Worm (Caenorhabditis elegans) whole organism, L3 larva: Measurements from ENCODE around the gene crls-1.
A peak's percentile ranks its signal among the peaks of the same experiment; 100 is the strongest.

Experiments
- aly-2 ChIP-seq: fragments of 150-350 bp; optimal IDR thresholded peaks from 2 replicates; lab custom pipeline; 2014; ENCODE audit warnings: missing biosample characterization, missing genetic modification characterization
- ama-1 ChIP-seq: fragments of 150-350 bp; optimal IDR thresholded peaks from 2 replicates; lab custom pipeline; 2018
- ceh-16 ChIP-seq: sonication (generic microtip); optimal IDR thresholded peaks from 2 replicates; lab custom pipeline; 2017; ENCODE audit warnings: missing biosample characterization, missing genetic modification characterization
- ceh-28 ChIP-seq: fragments of 150-350 bp; optimal IDR thresholded peaks from 2 replicates; lab custom pipeline; 2014; ENCODE audit warnings: missing biosample characterization, missing genetic modification reagents, missing genetic modification characterization
- ceh-82 ChIP-seq: fragments of 150-350 bp; optimal IDR thresholded peaks from 2 replicates; lab custom pipeline; 2014; ENCODE audit warnings: missing biosample characterization, missing genetic modification characterization
- ceh-9 ChIP-seq: sonication (generic microtip); optimal IDR thresholded peaks from 2 replicates; lab custom pipeline; 2018; ENCODE audit warnings: missing biosample characterization, missing genetic modification characterization
- daf-12 ChIP-seq: fragments of 150-350 bp; optimal IDR thresholded peaks from 2 replicates; lab custom pipeline; 2014; ENCODE audit warnings: missing biosample characterization, missing genetic modification reagents, missing genetic modification characterization
- egl-27 ChIP-seq: sonication (generic microtip); optimal IDR thresholded peaks from 4 replicates; lab custom pipeline; 2017; ENCODE audit warnings: missing biosample characterization, missing genetic modification reagents, missing genetic modification characterization
- egl-5 ChIP-seq: fragments of 150-350 bp; optimal IDR thresholded peaks from 2 replicates; lab custom pipeline; 2017; ENCODE audit warnings: missing biosample characterization, missing genetic modification reagents, missing genetic modification characterization, inconsistent platforms
- elt-1 ChIP-seq: fragments of 150-350 bp; optimal IDR thresholded peaks from 2 replicates; lab custom pipeline; 2014; ENCODE audit warnings: missing biosample characterization, missing genetic modification characterization
- elt-2 ChIP-seq: sonication (generic microtip); optimal IDR thresholded peaks from 2 replicates; lab custom pipeline; 2016; ENCODE audit warnings: missing genetic modification reagents, mild to moderate bottlenecking, missing genetic modification characterization, missing compliant biosample characterization
- elt-3 ChIP-seq, 3 experiments: fragments of 150-350 bp in 1 of 3; sonication (generic microtip) in 2 of 3; optimal IDR thresholded peaks; 2 replicates in 2 of 3; 4 replicates in 1 of 3; lab custom pipeline; 2014 to 2017; ENCODE audit warnings: missing biosample characterization in 3 of 3, missing genetic modification characterization in 3 of 3
- eor-1 ChIP-seq, 2 experiments: fragments of 150-350 bp; optimal IDR thresholded peaks; 2 replicates each; lab custom pipeline; 2014 to 2018; ENCODE audit warnings: missing biosample characterization in 2 of 2, missing genetic modification characterization in 2 of 2
- fkh-10 ChIP-seq: sonication (generic microtip); optimal IDR thresholded peaks from 2 replicates; lab custom pipeline; 2017; ENCODE audit warnings: missing biosample characterization, missing genetic modification reagents, missing genetic modification characterization
- fkh-2 ChIP-seq: fragments of 150-350 bp; optimal IDR thresholded peaks from 2 replicates; lab custom pipeline; 2014; ENCODE audit warnings: missing biosample characterization, missing genetic modification reagents, missing genetic modification characterization
- fos-1 ChIP-seq: fragments of 150-350 bp; optimal IDR thresholded peaks from 2 replicates; lab custom pipeline; 2014; ENCODE audit warnings: missing biosample characterization, missing genetic modification characterization
- hmg-11 ChIP-seq: sonication (generic microtip); optimal IDR thresholded peaks from 2 replicates; lab custom pipeline; 2016; ENCODE audit warnings: missing genetic modification characterization, missing compliant biosample characterization
- lin-15B ChIP-seq: fragments of 150-350 bp; optimal IDR thresholded peaks from 2 replicates; lab custom pipeline; 2014; ENCODE audit warnings: missing biosample characterization, missing genetic modification characterization
- lsy-12 ChIP-seq: sonication (generic microtip); optimal IDR thresholded peaks from 2 replicates; lab custom pipeline; 2016; ENCODE audit warnings: mild to moderate bottlenecking, missing genetic modification characterization, missing compliant biosample characterization
- mdl-1 ChIP-seq: fragments of 150-350 bp; optimal IDR thresholded peaks from 2 replicates; lab custom pipeline; 2014; ENCODE audit warnings: missing biosample characterization, missing genetic modification characterization
- nfya-1 ChIP-seq: sonication (generic microtip); optimal IDR thresholded peaks from 2 replicates; lab custom pipeline; 2017; ENCODE audit warnings: missing genetic modification characterization, mild to moderate bottlenecking, missing compliant biosample characterization, antibody characterized with exemption, moderate library complexity; ENCODE audit not compliant: insufficient read depth
- nhr-11 ChIP-seq: fragments of 150-350 bp; optimal IDR thresholded peaks from 2 replicates; lab custom pipeline; 2014; ENCODE audit warnings: missing biosample characterization, missing genetic modification characterization
- nhr-12 ChIP-seq: fragments of 150-350 bp; optimal IDR thresholded peaks from 2 replicates; lab custom pipeline; 2014; ENCODE audit warnings: missing biosample characterization, missing genetic modification characterization
- nhr-23 ChIP-seq: fragments of 150-350 bp; optimal IDR thresholded peaks from 2 replicates; lab custom pipeline; 2014; ENCODE audit warnings: missing biosample characterization, missing genetic modification reagents, missing genetic modification characterization
- nhr-25 ChIP-seq: sonication (generic microtip); optimal IDR thresholded peaks from 2 replicates; lab custom pipeline; 2017; ENCODE audit warnings: missing biosample characterization, missing genetic modification characterization
- nhr-28 ChIP-seq: fragments of 150-350 bp; optimal IDR thresholded peaks from 2 replicates; lab custom pipeline; 2014; ENCODE audit warnings: missing biosample characterization, missing genetic modification characterization
- nhr-43 ChIP-seq: sonication (generic microtip); optimal IDR thresholded peaks from 2 replicates; lab custom pipeline; 2016; ENCODE audit warnings: mild to moderate bottlenecking, missing genetic modification characterization, missing compliant biosample characterization; ENCODE audit not compliant: poor library complexity, severe bottlenecking
- nhr-67 ChIP-seq: fragments of 150-350 bp; optimal IDR thresholded peaks from 2 replicates; lab custom pipeline; 2014; ENCODE audit warnings: missing biosample characterization, missing genetic modification characterization
- nhr-76 ChIP-seq: fragments of 150-350 bp; sonication (generic microtip); optimal IDR thresholded peaks from 5 replicates; lab custom pipeline; 2014; ENCODE audit warnings: missing biosample characterization, missing genetic modification characterization
- pha-4 ChIP-seq: fragments of 150-350 bp; optimal IDR thresholded peaks from 2 replicates; lab custom pipeline; 2014; ENCODE audit warnings: missing biosample characterization, missing genetic modification reagents, missing genetic modification characterization
- pqm-1 ChIP-seq: fragments of 150-350 bp; optimal IDR thresholded peaks from 2 replicates; lab custom pipeline; 2017; ENCODE audit warnings: missing biosample characterization, missing genetic modification characterization, inconsistent platforms
- skn-1 ChIP-seq: fragments of 150-350 bp; optimal IDR thresholded peaks from 2 replicates; lab custom pipeline; 2014; ENCODE audit warnings: missing biosample characterization, missing genetic modification characterization
- snpc-4 ChIP-seq: fragments of 150-350 bp; optimal IDR thresholded peaks from 2 replicates; lab custom pipeline; 2014; ENCODE audit warnings: missing biosample characterization, missing genetic modification characterization
- unc-39 ChIP-seq: sonication (generic microtip); optimal IDR thresholded peaks from 4 replicates; lab custom pipeline; 2017; ENCODE audit warnings: missing biosample characterization, missing genetic modification characterization
- unc-62 ChIP-seq: fragments of 150-350 bp; sonication (generic microtip); optimal IDR thresholded peaks from 4 replicates; lab custom pipeline; 2014; ENCODE audit warnings: missing biosample characterization, missing genetic modification reagents, missing genetic modification characterization
- zag-1 ChIP-seq: fragments of 150-350 bp; optimal IDR thresholded peaks from 2 replicates; lab custom pipeline; 2014; ENCODE audit warnings: missing biosample characterization, missing genetic modification characterization
- ztf-11 ChIP-seq: fragments of 150-350 bp; optimal IDR thresholded peaks from 2 replicates; lab custom pipeline; 2014; ENCODE audit warnings: missing biosample characterization, missing genetic modification characterization
- ztf-4 ChIP-seq: fragments of 150-350 bp; optimal IDR thresholded peaks from 2 replicates; lab custom pipeline; 2014; ENCODE audit warnings: missing biosample characterization, missing genetic modification characterization

Gene crls-1

ce11 chrIII:880840-881239 lies 28.9 kb downstream of the crls-1 start:
- TF ChIP-seq nhr-43 (tag; lab: Kevin White, UChicago) (peak; percentile 8), ceh-9 (tag; lab: Kevin White, UChicago) (no peak)

ce11 chrIII:879634-880033 lies 30.1 kb downstream of the crls-1 start, which contains the start of the genes T24C4.5 and ucr-2.3:
Gene T24C4.5, minus strand, starts transcription at chrIII:879734.
Gene ucr-2.3, plus strand, starts transcription at chrIII:879860.
- TF ChIP-seq ceh-16 (tag; lab: Kevin White, UChicago), result no peak
- no peak for TF ChIP-seq lin-15B (tag; lab: Kevin White, UChicago)
- no peak for TF ChIP-seq nhr-28

DNA sequence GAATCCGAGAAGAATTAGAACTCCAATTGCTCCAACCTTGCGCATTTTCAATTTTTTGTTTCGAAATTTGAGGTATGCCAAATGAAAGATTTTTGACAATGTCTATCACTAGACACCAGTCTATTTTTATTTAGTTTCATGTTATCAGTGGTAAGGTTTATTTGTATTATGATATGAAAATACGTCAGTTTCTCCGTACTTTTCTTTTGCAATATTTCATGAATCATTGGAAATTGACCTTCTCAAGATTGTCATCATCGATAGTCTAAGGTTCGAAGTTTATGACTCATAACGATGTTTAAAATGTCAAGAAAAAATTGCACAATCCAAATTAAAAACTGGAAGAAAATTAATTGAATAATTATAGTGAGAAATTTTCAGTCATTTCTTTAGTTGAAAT lies 36.3 kb downstream of the crls-1 start, which contains the start of gene clc-19:
Gene clc-19 (minus strand): TSS at position 135 of the 400 bp plus-strand sequence.
- TF ChIP-seq elt-2 (tag; lab: Kevin White, UChicago) (peak; percentile 30), unc-39 (tag; lab: Kevin White, UChicago) (no peak), pqm-1 (tag; lab: Kevin White, UChicago) (peak; percentile 90), fkh-10 (GFP tag; lab: Kevin White, UChicago) (no peak)

DNA sequence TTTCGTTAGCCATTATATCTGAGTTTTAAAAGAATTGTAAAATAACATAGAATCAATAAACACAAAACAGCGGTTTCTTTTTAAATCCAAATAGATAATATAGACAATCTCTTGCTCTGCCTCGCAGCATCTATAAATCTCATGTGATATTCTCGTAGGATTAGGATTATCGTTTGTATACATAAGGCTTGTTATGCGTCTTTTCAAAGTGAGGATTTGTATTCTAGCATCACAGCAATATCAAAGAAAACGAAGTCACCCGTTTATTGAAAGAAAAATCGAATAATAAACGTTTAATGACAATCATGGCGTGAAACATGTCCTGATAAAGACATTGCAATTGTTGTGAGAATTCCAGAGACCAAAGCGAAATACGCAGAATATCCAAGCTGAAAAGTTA lies 37.3 kb downstream of the crls-1 start, which contains the start of the genes T24C4.3 and clc-20:
Gene T24C4.3 (minus strand): TSS at position 101 of the 400 bp plus-strand sequence.
Gene clc-20 (plus strand): TSS at position 211 of the 400 bp plus-strand sequence.
- TF ChIP-seq fkh-10 (GFP tag; lab: Kevin White, UChicago) (no peak), ceh-82 (tag; lab: Kevin White, UChicago) (no peak), pha-4 (no peak), nhr-23 (tag; lab: Kevin White, UChicago) (no peak), unc-39 (tag; lab: Kevin White, UChicago) (no peak), hmg-11 (tag; lab: Kevin White, UChicago) (no peak), nhr-43 (tag; lab: Kevin White, UChicago) (no peak), ztf-4 (no peak), egl-27 (tag; lab: Kevin White, UChicago) (no peak), daf-12 (no peak), nhr-28 (no peak), lin-15B (tag; lab: Kevin White, UChicago) (no peak), nfya-1 (tag; lab: Kevin White, UChicago) (no peak), skn-1 (tag; lab: Kevin White, UChicago) (no peak)

- no peak for TF ChIP-seq aly-2
Observed at ce11 chrIII:870555-870954, 39.1 kb downstream of the crls-1 start.

DNA sequence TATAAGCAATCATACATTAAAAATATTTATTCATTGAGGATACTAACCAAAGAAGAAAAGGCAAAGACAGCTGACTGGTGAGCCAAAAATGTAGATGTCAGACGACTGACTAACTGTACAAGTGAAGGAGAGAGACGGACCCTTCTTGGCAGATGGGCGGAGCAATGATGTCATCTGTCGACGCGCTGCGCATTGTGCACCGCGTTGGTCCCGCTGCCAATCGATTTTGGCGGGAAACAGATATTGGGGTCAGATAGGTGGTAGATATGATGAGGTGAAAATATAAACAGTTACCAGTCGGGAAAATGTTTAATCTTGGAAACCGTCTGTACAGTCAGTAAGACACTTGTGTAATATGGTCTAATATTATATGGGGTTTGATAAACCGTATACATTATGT lies 39.8 kb downstream of the crls-1 start, which contains the start of gene T24C4.2:
Gene T24C4.2 (minus strand): TSS at position 101 of the 400 bp plus-strand sequence.
- no peak for TF ChIP-seq eor-1 (tag; optimal IDR thresholded peaks at IDR 0.05; lab: Kevin White, UChicago)
- TF ChIP-seq fkh-10 (GFP tag; lab: Kevin White, UChicago), result no peak
- TF ChIP-seq unc-62 (GFP tag; lab: Kevin White, UChicago), result no peak
- TF ChIP-seq nhr-43 (tag; lab: Kevin White, UChicago), result no peak
- no peak for TF ChIP-seq nhr-28
- no peak for TF ChIP-seq ceh-16 (tag; lab: Kevin White, UChicago)
- no peak for TF ChIP-seq pqm-1 (tag; lab: Kevin White, UChicago)
- no peak for TF ChIP-seq nhr-11 (tag; lab: Kevin White, UChicago)
- no peak for TF ChIP-seq zag-1
- TF ChIP-seq nhr-76 (tag; lab: Kevin White, UChicago), result no peak
- TF ChIP-seq aly-2, result no peak
- no peak for TF ChIP-seq fkh-2
- no peak for TF ChIP-seq snpc-4
- TF ChIP-seq fos-1 (tag; lab: Kevin White, UChicago), result no peak

DNA sequence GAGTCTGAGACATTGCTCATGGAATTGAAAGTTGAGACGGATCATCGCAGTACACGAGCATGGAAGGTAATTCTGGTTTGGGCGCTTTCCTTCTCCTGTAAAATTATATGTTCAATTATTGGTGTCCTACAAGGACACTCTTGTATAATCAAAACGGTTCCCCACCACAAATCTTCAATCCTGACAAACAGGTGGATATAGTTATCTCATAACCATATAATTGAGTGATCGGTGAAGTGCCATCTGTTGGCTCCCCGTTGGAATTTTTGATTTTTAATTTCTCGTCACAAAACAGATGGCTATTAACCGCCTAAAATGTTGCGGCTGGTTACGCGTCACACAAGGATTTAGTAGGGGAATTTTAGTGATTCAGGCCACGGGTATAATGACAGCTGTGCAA lies 40.8 kb downstream of the crls-1 start:
- TF ChIP-seq fkh-10 (GFP tag; lab: Kevin White, UChicago), result no peak
- TF ChIP-seq egl-27 (tag; lab: Kevin White, UChicago), result no peak
- no peak for TF ChIP-seq lsy-12 (tag; lab: Kevin White, UChicago)
- TF ChIP-seq ztf-11 (tag; lab: Kevin White, UChicago), result no peak
- no peak for TF ChIP-seq mdl-1 (tag; lab: Kevin White, UChicago)
- no peak for TF ChIP-seq daf-12
- TF ChIP-seq nhr-23 (tag; lab: Kevin White, UChicago), result no peak
- TF ChIP-seq ceh-28 (tag; lab: Kevin White, UChicago), result no peak
- no peak for TF ChIP-seq aly-2
- TF ChIP-seq nhr-67, result no peak
- no peak for TF ChIP-seq egl-5 (tag; lab: Kevin White, UChicago)
- no peak for TF ChIP-seq nhr-11 (tag; lab: Kevin White, UChicago)
- TF ChIP-seq elt-1 (tag; lab: Kevin White, UChicago), result no peak
- no peak for TF ChIP-seq ceh-16 (tag; lab: Kevin White, UChicago)
- TF ChIP-seq nhr-25, result no peak
- TF ChIP-seq skn-1 (tag; lab: Kevin White, UChicago), result no peak
- no peak for TF ChIP-seq nhr-12 (tag; lab: Kevin White, UChicago)
- TF ChIP-seq ama-1, result no peak
- TF ChIP-seq elt-3 (tag; optimal IDR thresholded peaks at IDR 0.05; lab: Kevin White, UChicago), result no peak
- TF ChIP-seq ceh-9 (tag; lab: Kevin White, UChicago), result no peak
- TF ChIP-seq, all 47 proteins: peak for 0
